Worm (Caenorhabditis elegans) whole organism, L1 larva: ENCODE measurements around the gene ZK1290.15.

ENCODE experiments used
- C04F5.9 ChIP-seq: sonication (generic microtip); optimal IDR thresholded peaks from 2 replicates; lab custom pipeline; 2016; ENCODE audit warnings: missing genetic modification characterization, missing compliant biosample characterization
- F16B12.6 ChIP-seq: fragments of 150-350 bp; optimal IDR thresholded peaks from 2 replicates; lab custom pipeline; 2014; ENCODE audit warnings: missing biosample characterization, missing genetic modification characterization
- aha-1 ChIP-seq: fragments of 150-350 bp; optimal IDR thresholded peaks from 2 replicates; lab custom pipeline; 2014; ENCODE audit warnings: missing biosample characterization, missing genetic modification characterization
- alr-1 ChIP-seq: fragments of 200-800 bp; sonication (Bioruptor generic); optimal IDR thresholded peaks from 2 replicates; lab custom pipeline; 2018; ENCODE audit warnings: borderline replicate concordance, mild to moderate bottlenecking, missing genetic modification characterization, missing compliant biosample characterization
- blmp-1 ChIP-seq: fragments of 150-350 bp; optimal IDR thresholded peaks from 2 replicates; lab custom pipeline; 2014; ENCODE audit warnings: missing biosample characterization, missing genetic modification characterization
- ceh-82 ChIP-seq, 3 experiments: fragments of 150-350 bp in 1 of 3; sonication (generic microtip) in 2 of 3; optimal IDR thresholded peaks; 2 replicates each; lab custom pipeline; 2014 to 2017; ENCODE audit warnings: missing biosample characterization in 3 of 3, missing genetic modification characterization in 3 of 3
- ceh-90 ChIP-seq: sonication (generic microtip); optimal IDR thresholded peaks from 2 replicates; lab custom pipeline; 2016; ENCODE audit warnings: missing genetic modification characterization, missing compliant biosample characterization
- ces-1 ChIP-seq: fragments of 150-350 bp; optimal IDR thresholded peaks from 2 replicates; lab custom pipeline; 2014; ENCODE audit warnings: missing biosample characterization, missing genetic modification reagents, missing genetic modification characterization
- egl-13 ChIP-seq: sonication (generic microtip); optimal IDR thresholded peaks from 2 replicates; lab custom pipeline; 2016; ENCODE audit warnings: missing genotype, missing genetic modification reagents, missing genetic modification characterization, missing compliant biosample characterization
- egl-27 ChIP-seq, 2 experiments: fragments of 150-350 bp in 1 of 2; sonication (generic microtip); optimal IDR thresholded peaks; 3 replicates each; lab custom pipeline; 2017 to 2018; ENCODE audit warnings: missing biosample characterization in 2 of 2, missing genetic modification characterization in 2 of 2, missing genetic modification reagents in 2 of 2
- elt-2 ChIP-seq: sonication (generic microtip); optimal IDR thresholded peaks from 2 replicates; lab custom pipeline; 2016; ENCODE audit warnings: missing genetic modification characterization, mild to moderate bottlenecking, inconsistent platforms, missing compliant biosample characterization, missing genetic modification reagents
- elt-3 ChIP-seq, 6 experiments: fragments of 150-350 bp in 1 of 6; sonication (generic microtip); optimal IDR thresholded peaks; 2 replicates each; lab custom pipeline; 2017 to 2018; ENCODE audit warnings: missing biosample characterization in 6 of 6, missing genetic modification characterization in 6 of 6, inconsistent platforms in 1 of 6
- fkh-10 ChIP-seq: sonication (generic microtip); optimal IDR thresholded peaks from 2 replicates; lab custom pipeline; 2017; ENCODE audit warnings: missing biosample characterization, missing genetic modification reagents, missing genetic modification characterization
- fkh-4 ChIP-seq: sonication (generic microtip); optimal IDR thresholded peaks from 2 replicates; lab custom pipeline; 2016; ENCODE audit warnings: missing compliant biosample characterization, missing genetic modification characterization, borderline replicate concordance
- fkh-8 ChIP-seq: sonication (generic microtip); optimal IDR thresholded peaks from 2 replicates; lab custom pipeline; 2016; ENCODE audit warnings: mild to moderate bottlenecking, missing genetic modification characterization, missing compliant biosample characterization
- grh-1 ChIP-seq: fragments of 200-800 bp; sonication (Bioruptor generic); IDR thresholded peaks from 2 replicates; pipeline ENCODE4 v1.3.6; 2022; ENCODE audit warnings: missing genetic modification reagents, missing genetic modification characterization, missing compliant biosample characterization
- hlh-17 ChIP-seq: fragments of 200-800 bp; sonication (Bioruptor generic); optimal IDR thresholded peaks from 2 replicates; lab custom pipeline; 2018; ENCODE audit warnings: missing genetic modification characterization, mild to moderate bottlenecking, missing compliant biosample characterization, moderate library complexity, borderline replicate concordance
- hlh-4 ChIP-seq: sonication (generic microtip); optimal IDR thresholded peaks from 2 replicates; lab custom pipeline; 2016; ENCODE audit warnings: mild to moderate bottlenecking, missing genetic modification characterization, missing compliant biosample characterization
- isw-1 ChIP-seq: fragments of 200-800 bp; sonication (Bioruptor generic); IDR thresholded peaks from 2 replicates; pipeline ENCODE4 v1.3.6; 2022; ENCODE audit warnings: missing genetic modification characterization, missing compliant biosample characterization
- jun-1 ChIP-seq: fragments of 150-350 bp; optimal IDR thresholded peaks from 2 replicates; lab custom pipeline; 2014; ENCODE audit warnings: missing biosample characterization, missing genetic modification reagents, missing genetic modification characterization
- lin-15B ChIP-seq: fragments of 150-350 bp; sonication (generic microtip); optimal IDR thresholded peaks from 3 replicates; lab custom pipeline; 2014; ENCODE audit warnings: missing biosample characterization, missing genetic modification characterization
- lin-35 ChIP-seq, 2 experiments: fragments of 150-350 bp; optimal IDR thresholded peaks; 2 replicates each; lab custom pipeline; 2014; ENCODE audit warnings: missing biosample characterization in 2 of 2, missing genetic modification characterization in 2 of 2, missing genetic modification reagents in 2 of 2
- lin-39 ChIP-seq: fragments of 150-350 bp; optimal IDR thresholded peaks from 2 replicates; lab custom pipeline; 2014; ENCODE audit warnings: missing biosample characterization, missing genetic modification reagents, missing genetic modification characterization
- lir-3 ChIP-seq: sonication (generic microtip); optimal IDR thresholded peaks from 2 replicates; lab custom pipeline; 2016; ENCODE audit warnings: mild to moderate bottlenecking, missing genetic modification characterization, moderate library complexity, missing compliant biosample characterization; ENCODE audit not compliant: poor library complexity
- lsy-2 ChIP-seq, 2 experiments: fragments of 150-350 bp; optimal IDR thresholded peaks; 2 replicates each; lab custom pipeline; 2014; ENCODE audit warnings: missing biosample characterization in 2 of 2, missing genetic modification characterization in 2 of 2
- mep-1 ChIP-seq: fragments of 150-350 bp; optimal IDR thresholded peaks from 2 replicates; lab custom pipeline; 2014; ENCODE audit warnings: missing biosample characterization, missing genetic modification characterization
- nhr-12 ChIP-seq: sonication (generic microtip); optimal IDR thresholded peaks from 2 replicates; lab custom pipeline; 2017; ENCODE audit warnings: missing biosample characterization, missing genetic modification characterization
- nhr-19 ChIP-seq: fragments of 200-800 bp; sonication (Bioruptor generic); conservative IDR thresholded peaks from 2 replicates; pipeline ENCODE4 v1.3.6; 2022; ENCODE audit warnings: missing genetic modification characterization, missing compliant biosample characterization
- nhr-237 ChIP-seq: fragments of 150-350 bp; optimal IDR thresholded peaks from 2 replicates; lab custom pipeline; 2014; ENCODE audit warnings: missing biosample characterization, missing genetic modification characterization
- nhr-28 ChIP-seq: fragments of 150-350 bp; optimal IDR thresholded peaks from 2 replicates; lab custom pipeline; 2014; ENCODE audit warnings: missing biosample characterization, missing genetic modification characterization
- nhr-47 ChIP-seq: sonication (generic microtip); optimal IDR thresholded peaks from 2 replicates; lab custom pipeline; 2016; ENCODE audit warnings: mild to moderate bottlenecking, missing genetic modification characterization, moderate library complexity, missing compliant biosample characterization
- nhr-77 ChIP-seq: fragments of 150-350 bp; optimal IDR thresholded peaks from 2 replicates; lab custom pipeline; 2014; ENCODE audit warnings: missing biosample characterization, missing genetic modification characterization
- nhr-84 ChIP-seq: sonication (generic microtip); optimal IDR thresholded peaks from 2 replicates; lab custom pipeline; 2017; ENCODE audit warnings: missing biosample characterization, missing genetic modification characterization
- nhr-85 ChIP-seq: sonication (generic microtip); peaks from one replicate; lab custom pipeline; 2016; ENCODE audit warnings: missing genetic modification characterization, inconsistent platforms, missing compliant biosample characterization
- pax-3 ChIP-seq: fragments of 200-800 bp; sonication (Bioruptor generic); optimal IDR thresholded peaks from 2 replicates; lab custom pipeline; 2018; ENCODE audit warnings: mild to moderate bottlenecking, missing genetic modification characterization, moderate library complexity, missing compliant biosample characterization
- pqm-1 ChIP-seq: sonication (generic microtip); optimal IDR thresholded peaks from 3 replicates; lab custom pipeline; 2017; ENCODE audit warnings: missing biosample characterization, missing genetic modification characterization
- skn-1 ChIP-seq: fragments of 150-350 bp; optimal IDR thresholded peaks from 2 replicates; lab custom pipeline; 2014; ENCODE audit warnings: missing biosample characterization, missing genetic modification characterization
- snpc-4 ChIP-seq: fragments of 150-350 bp; optimal IDR thresholded peaks from 2 replicates; lab custom pipeline; 2014; ENCODE audit warnings: missing biosample characterization, missing genetic modification characterization
- snu-23 ChIP-seq: sonication (generic microtip); optimal IDR thresholded peaks from 2 replicates; lab custom pipeline; 2016; ENCODE audit warnings: missing genetic modification characterization, missing compliant biosample characterization
- sox-4 ChIP-seq: sonication (generic microtip); optimal IDR thresholded peaks from 2 replicates; lab custom pipeline; 2016; ENCODE audit warnings: missing genetic modification characterization, missing compliant biosample characterization
- sptf-1 ChIP-seq: fragments of 150-350 bp; optimal IDR thresholded peaks from 2 replicates; lab custom pipeline; 2014; ENCODE audit warnings: missing biosample characterization, missing genetic modification characterization
- sup-37 ChIP-seq: fragments of 200-800 bp; sonication (Bioruptor generic); optimal IDR thresholded peaks from 2 replicates; lab custom pipeline; 2018; ENCODE audit warnings: mild to moderate bottlenecking, missing genetic modification characterization, missing compliant biosample characterization
- tbx-2 ChIP-seq: sonication (generic microtip); optimal IDR thresholded peaks from 2 replicates; lab custom pipeline; 2016; ENCODE audit warnings: missing genetic modification characterization, missing compliant biosample characterization
- tlp-1 ChIP-seq: fragments of 150-350 bp; optimal IDR thresholded peaks from 2 replicates; lab custom pipeline; 2014; ENCODE audit warnings: missing biosample characterization, missing genetic modification characterization
- unc-130 ChIP-seq: fragments of 150-350 bp; optimal IDR thresholded peaks from 2 replicates; lab custom pipeline; 2017; ENCODE audit warnings: missing biosample characterization, missing genetic modification characterization, inconsistent platforms
- vab-15 ChIP-seq: sonication (generic microtip); optimal IDR thresholded peaks from 2 replicates; lab custom pipeline; 2017; ENCODE audit warnings: missing genotype, mild to moderate bottlenecking, missing genetic modification characterization, missing compliant biosample characterization
- zip-4 ChIP-seq: fragments of 200-800 bp; sonication (Bioruptor generic); optimal IDR thresholded peaks from 2 replicates; lab custom pipeline; 2018; ENCODE audit warnings: mild to moderate bottlenecking, missing genetic modification characterization, moderate library complexity, missing compliant biosample characterization
- ztf-11 ChIP-seq, 2 experiments: sonication (generic microtip); optimal IDR thresholded peaks; 2 replicates each; lab custom pipeline; 2016 to 2017; ENCODE audit warnings: missing genetic modification characterization in 2 of 2, missing biosample characterization in 1 of 2, missing compliant biosample characterization in 1 of 2
- ztf-4 ChIP-seq: fragments of 150-350 bp; optimal IDR thresholded peaks from 2 replicates; lab custom pipeline; 2014; ENCODE audit warnings: missing biosample characterization, missing genetic modification characterization

ZK1290.15 gene

ce11 chrII:7523281-7523680 is at the start of gene ZK1290.15:
Gene ZK1290.15, plus strand, starts transcription at chrII:7523581.
- TF ChIP-seq ceh-90 (tag; lab: Kevin White, UChicago): no peak
- no peak for TF ChIP-seq ztf-4 (tag; lab: Kevin White, UChicago)
- no peak for TF ChIP-seq lin-39 (tag; lab: Kevin White, UChicago)
- TF ChIP-seq nhr-28 (tag; lab: Kevin White, UChicago): no peak

ce11 chrII:7478487-7479234 is 44.7 kb upstream of the ZK1290.15 start, which contains the start of the genes aka-1 and ubc-6:
Gene aka-1, minus strand, starts transcription at chrII:7478537.
Gene ubc-6, plus strand, starts transcription at chrII:7479187.
- TF ChIP-seq tbx-2 (tag; lab: Kevin White, UChicago) (peak; percentile 86), snu-23 (GFP tag; lab: Kevin White, UChicago) (peak; percentile 89), elt-2 (tag; lab: Kevin White, UChicago) (peak; percentile 57), ztf-11 (tag; optimal IDR thresholded peaks at IDR 0.05; lab: Kevin White, UChicago) (peak in 1 of 2 experiments; percentile 70), pqm-1 (tag; lab: Kevin White, UChicago) (no peak), elt-3 (tag; optimal IDR thresholded peaks at IDR 0.05; lab: Kevin White, UChicago) (peak in 1 of 6 experiments; percentile 45), pax-3 (tag; lab: Kevin White, UChicago) (peak; percentile 79), sox-4 (tag; lab: Kevin White, UChicago) (peak; percentile 57), sptf-1 (tag; lab: Kevin White, UChicago) (no peak), blmp-1 (tag; lab: Kevin White, UChicago) (peak; percentile 49), isw-1 (GFP tag; lab: Robert Waterston, UW) (peak; percentile 84), snpc-4 (peak; percentile 42), jun-1 (tag; lab: Kevin White, UChicago) (peak; percentile 78), nhr-77 (tag; lab: Kevin White, UChicago) (peak; percentile 82), egl-27 (tag; optimal IDR thresholded peaks at IDR 0.05; lab: Kevin White, UChicago) (no peak), tlp-1 (tag; lab: Kevin White, UChicago) (no peak), skn-1 (peak; percentile 48), sup-37 (no peak), nhr-12 (no peak), ztf-4 (tag; lab: Kevin White, UChicago) (peak; percentile 8), mep-1 (tag; lab: Kevin White, UChicago) (peak; percentile 80), lin-39 (tag; lab: Kevin White, UChicago) (no peak), alr-1 (tag; lab: Kevin White, UChicago) (no peak), C04F5.9 (peak; percentile 35), aha-1 (tag; lab: Kevin White, UChicago) (no peak), lir-3 (tag; lab: Kevin White, UChicago) (peak; percentile 71), nhr-47 (tag; lab: Kevin White, UChicago) (peak; percentile 92), egl-13 (tag; lab: Kevin White, UChicago) (peak; percentile 68), fkh-4 (tag; lab: Kevin White, UChicago) (no peak), lin-15B (peak; percentile 61), lin-35 (GFP tag; optimal IDR thresholded peaks at IDR 0.05; lab: Kevin White, UChicago) (peak; percentile 70 to 84), ces-1 (GFP tag; lab: Kevin White, UChicago) (no peak), vab-15 (tag; lab: Kevin White, UChicago) (no peak), nhr-19 (GFP tag; lab: Robert Waterston, UW) (peak; percentile 92), ceh-82 (tag; optimal IDR thresholded peaks at IDR 0.05; lab: Kevin White, UChicago) (peak; percentile 46 to 85 (median 68)), unc-130 (tag; lab: Kevin White, UChicago) (peak; percentile 33), nhr-237 (tag; lab: Kevin White, UChicago) (no peak), nhr-85 (tag; lab: Kevin White, UChicago) (peak; percentile 93), nhr-84 (tag; lab: Kevin White, UChicago) (no peak), zip-4 (peak; percentile 50), hlh-4 (tag; lab: Kevin White, UChicago) (no peak), nhr-28 (tag; lab: Kevin White, UChicago) (no peak), lsy-2 (tag; optimal IDR thresholded peaks at IDR 0.05; lab: Kevin White, UChicago) (peak; percentile 80 to 84), F16B12.6 (peak; percentile 93), hlh-17 (no peak), grh-1 (peak; percentile 90), fkh-10 (GFP tag; lab: Kevin White, UChicago) (peak; percentile 58), fkh-8 (peak; percentile 78)
